Fruit fly (Drosophila melanogaster): ENCODE measurements around the gene CG11504.

CG11504 gene

dm6 chr3R:30032281-30032680, 34.6 kb downstream of the CG11504 start:
- TF ChIP-seq tx (GFP tag; optimal IDR thresholded peaks at IDR 0.05) (no peak), esg (GFP tag; conservative IDR thresholded peaks at IDR 0.05) (no peak), gcm (GFP tag; optimal IDR thresholded peaks at IDR 0.05) (peak; percentile 92)

- TF ChIP-seq hbn (GFP tag; IDR thresholded peaks at IDR 0.05; ENCODE audit: partially characterized antibody), result peak; percentile 55; the same call in 1 of the 2 replicates
- no peak for TF ChIP-seq CG11456 (GFP tag; IDR thresholded peaks at IDR 0.05)
- TF ChIP-seq CG14050 (GFP tag; IDR thresholded peaks at IDR 0.05), result no peak
- TF ChIP-seq Opbp (GFP tag; IDR thresholded peaks at IDR 0.05; ENCODE audit: partially characterized antibody), result peak; percentile 64; the same call in 1 of the 3 replicates
- no peak for TF ChIP-seq Drgx (GFP tag; IDR thresholded peaks at IDR 0.05)
- TF ChIP-seq trem (tag; optimal IDR thresholded peaks at IDR 0.05), result peak; percentile 49
- no peak for TF ChIP-seq CG7745 (tag; optimal IDR thresholded peaks at IDR 0.05)
- TF ChIP-seq HmgZ (tag; optimal IDR thresholded peaks at IDR 0.05), result peak; percentile 18
- no peak for TF ChIP-seq CG15696 (tag; optimal IDR thresholded peaks at IDR 0.05)
- peak; percentile 70 for TF ChIP-seq YL-1 (GFP tag; optimal IDR thresholded peaks at IDR 0.05)
- TF ChIP-seq D19A (tag; optimal IDR thresholded peaks at IDR 0.05), result no peak
- TF ChIP-seq CG15601 (tag; optimal IDR thresholded peaks at IDR 0.05), result peak; percentile 16
- TF ChIP-seq Sin3A (optimal IDR thresholded peaks at IDR 0.05), result peak; percentile 56
- TF ChIP-seq Xbp1 (GFP tag; optimal IDR thresholded peaks at IDR 0.05), result no peak
- TF ChIP-seq oc (tag; optimal IDR thresholded peaks at IDR 0.05), result no peak
- TF ChIP-seq CG17186 (GFP tag; optimal IDR thresholded peaks at IDR 0.05), result peak; percentile 23
- peak; percentile 65 for TF ChIP-seq stwl (tag; optimal IDR thresholded peaks at IDR 0.05)
- no peak for TF ChIP-seq CG8089 (GFP tag; optimal IDR thresholded peaks at IDR 0.05)
- TF ChIP-seq BEAF-32 (GFP tag; optimal IDR thresholded peaks at IDR 0.05), result peak; percentile 49
- TF ChIP-seq Hmr (GFP tag; optimal IDR thresholded peaks at IDR 0.05), result no peak
- TF ChIP-seq CG30403 (GFP tag; optimal IDR thresholded peaks at IDR 0.05), result no peak
- TF ChIP-seq MBD-R2 (GFP tag; IDR thresholded peaks at IDR 0.05), result peak; percentile 94
- no peak for TF ChIP-seq vnd (GFP tag; IDR thresholded peaks at IDR 0.05; ENCODE audit: partially characterized antibody)
- no peak for TF ChIP-seq CG4854 (GFP tag; optimal IDR thresholded peaks at IDR 0.05)
- TF ChIP-seq CG16813 (GFP tag; IDR thresholded peaks at IDR 0.05; ENCODE audit: partially characterized antibody), result peak; percentile 56; the same call in 2 of the 3 replicates
- TF ChIP-seq nerfin-2 (GFP tag; IDR thresholded peaks at IDR 0.05; ENCODE audit: partially characterized antibody), result peak; percentile 48; the same call in 1 of the 2 replicates
- TF ChIP-seq Hr51 (GFP tag; optimal IDR thresholded peaks at IDR 0.05), result no peak
- 0 out of 3 replicates have a peak, but pooled peaks have one; percentile 6 for TF ChIP-seq ci (GFP tag; IDR thresholded peaks at IDR 0.05)
- no peak for TF ChIP-seq CG10654 (GFP tag; optimal IDR thresholded peaks at IDR 0.05)
- no peak for TF ChIP-seq sqz (GFP tag; optimal IDR thresholded peaks at IDR 0.05)
- TF ChIP-seq Sry-δ (GFP tag; optimal IDR thresholded peaks at IDR 0.05), result peak; percentile 61
- TF ChIP-seq dmrt99B (tag; optimal IDR thresholded peaks at IDR 0.05), result no peak
- TF ChIP-seq fd96Cb (tag; optimal IDR thresholded peaks at IDR 0.05), result no peak
- peak; percentile 8 for TF ChIP-seq Ets97D (GFP tag; optimal IDR thresholded peaks at IDR 0.05)
- no peak for TF ChIP-seq CG13296 (GFP tag; optimal IDR thresholded peaks at IDR 0.05)
- peak; percentile 80 for TF ChIP-seq Dref (GFP tag; IDR thresholded peaks at IDR 0.05)
- no peak for TF ChIP-seq ranshi (GFP tag; IDR thresholded peaks at IDR 0.05)
- TF ChIP-seq nom (GFP tag; optimal IDR thresholded peaks at IDR 0.05), result no peak
- no peak for TF ChIP-seq Camta (GFP tag; optimal IDR thresholded peaks at IDR 0.05)
- TF ChIP-seq MESR4 (GFP tag; optimal IDR thresholded peaks at IDR 0.05), result peak; percentile 75
- TF ChIP-seq ken (GFP tag; IDR thresholded peaks at IDR 0.05), result no peak
- no peak for TF ChIP-seq fd3F (GFP tag; optimal IDR thresholded peaks at IDR 0.05)
- TF ChIP-seq tna (GFP tag; IDR thresholded peaks at IDR 0.05; ENCODE audit: partially characterized antibody), result no peak
- no peak for TF ChIP-seq btn (GFP tag; optimal IDR thresholded peaks at IDR 0.05)
- no peak for TF ChIP-seq CG4360 (GFP tag; IDR thresholded peaks at IDR 0.05)
- TF ChIP-seq CrebB (tag; optimal IDR thresholded peaks at IDR 0.05), result no peak
Measured at dm6 chr3R:30036609-30037008, 38.9 kb downstream of the CG11504 start, which contains the start of gene ZIPIC. ZIPIC (minus strand) TSS chr3R:30036870.
